Fruit fly (Drosophila melanogaster): ENCODE results near the gene TTLL3B.

DNA sequence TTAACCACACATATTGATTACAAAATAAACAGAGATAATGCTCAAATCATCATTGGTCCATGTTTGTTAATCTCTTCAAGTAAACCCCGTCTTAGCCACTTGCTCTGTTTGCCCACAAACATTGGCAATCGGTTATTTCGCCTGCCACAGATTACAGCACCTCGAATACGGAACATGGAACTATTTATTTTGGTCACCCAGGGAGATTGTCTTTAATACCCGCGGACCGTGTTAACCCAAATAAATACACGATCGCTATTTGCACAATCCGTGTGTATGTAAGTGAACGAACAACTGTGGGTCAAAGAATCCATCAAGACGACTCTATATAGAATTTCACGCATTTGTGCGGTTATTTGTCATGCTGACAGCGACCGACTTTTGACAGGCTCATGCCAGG is 31.9 kb upstream of the TTLL3B start:
- no peak for TF ChIP-seq Myc (optimal IDR thresholded peaks at IDR 0.05)
- TF ChIP-seq Sin3A (optimal IDR thresholded peaks at IDR 0.05) = no peak
- no peak for TF ChIP-seq ttk (optimal IDR thresholded peaks at IDR 0.05)
- TF ChIP-seq insv (optimal IDR thresholded peaks at IDR 0.05) = no peak
- no peak for TF ChIP-seq psq (optimal IDR thresholded peaks at IDR 0.05)
